Worm (Caenorhabditis elegans) whole organism, young adult: ENCODE data around the gene F20B10.3.
"Not testable (repeated sequence)": the region's sequence is repeated elsewhere in the genome, so short reads cannot be mapped to it uniquely, and the experiment has no call there.

ENCODE experiments used
- B0261.1 ChIP-seq: sonication (generic microtip); optimal IDR thresholded peaks from 2 replicates; lab custom pipeline; 2016; ENCODE audit warnings: mild to moderate bottlenecking, missing genetic modification characterization, moderate library complexity, missing compliant biosample characterization
- D2030.7 ChIP-seq: fragments of 200-800 bp; sonication (Bioruptor generic); IDR thresholded peaks from 2 replicates; pipeline ENCODE4 v1.3.6; 2022; ENCODE audit warnings: missing genetic modification reagents, missing genetic modification characterization, missing compliant biosample characterization
- F22D6.2 ChIP-seq: sonication (generic microtip); optimal IDR thresholded peaks from 2 replicates; lab custom pipeline; 2016; ENCODE audit warnings: mild to moderate bottlenecking, missing genetic modification characterization, missing compliant biosample characterization
- F57A8.1 ChIP-seq: fragments of 200-800 bp; sonication (Bioruptor generic); optimal IDR thresholded peaks from 2 replicates; lab custom pipeline; 2018; ENCODE audit warnings: mild to moderate bottlenecking, missing genetic modification characterization, moderate library complexity, missing compliant biosample characterization
- K11D2.4 ChIP-seq: fragments of 200-800 bp; sonication (Bioruptor generic); IDR thresholded peaks from 2 replicates; pipeline ENCODE4 v1.3.6; 2022; ENCODE audit warnings: missing genetic modification reagents, missing genetic modification characterization, missing compliant biosample characterization
- Y53G8AR.9 ChIP-seq: fragments of 200-800 bp; sonication (Bioruptor generic); conservative IDR thresholded peaks from 2 replicates; pipeline ENCODE4 v1.3.6; 2022; ENCODE audit warnings: missing genetic modification reagents, missing genetic modification characterization, missing compliant biosample characterization
- ccch-3 ChIP-seq: fragments of 200-800 bp; sonication (Bioruptor generic); optimal IDR thresholded peaks from 2 replicates; lab custom pipeline; 2018; ENCODE audit warnings: mild to moderate bottlenecking, missing genetic modification characterization, missing compliant biosample characterization
- ceh-100 ChIP-seq: fragments of 200-800 bp; sonication (Bioruptor generic); IDR thresholded peaks from 2 replicates; pipeline ENCODE4 v1.3.6; 2022; ENCODE audit warnings: missing genetic modification reagents, missing genetic modification characterization, missing compliant biosample characterization
- ceh-58 ChIP-seq: fragments of 200-800 bp; sonication (Bioruptor generic); IDR thresholded peaks from 2 replicates; pipeline ENCODE4 v1.3.6; 2022; ENCODE audit warnings: missing genetic modification characterization, missing compliant biosample characterization
- dox-1 ChIP-seq: fragments of 200-800 bp; sonication (Bioruptor generic); IDR thresholded peaks from 2 replicates; pipeline ENCODE4 v1.3.6; 2022; ENCODE audit warnings: missing genetic modification reagents, missing genetic modification characterization, missing compliant biosample characterization
- efl-1 ChIP-seq: fragments of 150-350 bp; optimal IDR thresholded peaks from 2 replicates; lab custom pipeline; 2014; ENCODE audit warnings: missing biosample characterization, missing genetic modification reagents, missing genetic modification characterization
- egl-18 ChIP-seq: fragments of 200-800 bp; sonication (Bioruptor generic); IDR thresholded peaks from 2 replicates; pipeline ENCODE4 v1.3.6; 2022; ENCODE audit warnings: missing genetic modification reagents, missing genetic modification characterization, missing compliant biosample characterization
- egl-44 ChIP-seq: fragments of 200-800 bp; sonication (Bioruptor generic); IDR thresholded peaks from 2 replicates; pipeline ENCODE4 v1.3.6; 2022; ENCODE audit warnings: missing genetic modification reagents, missing genetic modification characterization, missing compliant biosample characterization
- hlh-12 ChIP-seq: sonication (generic microtip); optimal IDR thresholded peaks from 2 replicates; lab custom pipeline; 2016; ENCODE audit warnings: missing genetic modification characterization, missing compliant biosample characterization
- hmg-1.2 ChIP-seq: fragments of 200-800 bp; sonication (Bioruptor generic); IDR thresholded peaks from 2 replicates; pipeline ENCODE4 v1.3.6; 2022; ENCODE audit warnings: missing genetic modification reagents, missing genetic modification characterization, missing compliant biosample characterization
- hmg-20 ChIP-seq: fragments of 200-800 bp; sonication (Bioruptor generic); IDR thresholded peaks from 2 replicates; pipeline ENCODE4 v1.3.6; 2022; ENCODE audit warnings: missing genetic modification reagents, missing genetic modification characterization, missing compliant biosample characterization
- lsl-1 ChIP-seq: fragments of 200-800 bp; sonication (Bioruptor generic); optimal IDR thresholded peaks from 2 replicates; lab custom pipeline; 2018; ENCODE audit warnings: mild to moderate bottlenecking, missing genetic modification characterization, moderate library complexity, missing compliant biosample characterization
- madf-3 ChIP-seq: fragments of 200-800 bp; sonication (Bioruptor generic); IDR thresholded peaks from 2 replicates; pipeline ENCODE4 v1.3.6; 2022; ENCODE audit warnings: missing genetic modification reagents, missing genetic modification characterization, missing compliant biosample characterization
- mel-28 ChIP-seq: sonication (generic microtip); optimal IDR thresholded peaks from 2 replicates; lab custom pipeline; 2016; ENCODE audit warnings: borderline replicate concordance, mild to moderate bottlenecking, missing genetic modification characterization, missing compliant biosample characterization
- nhr-120 ChIP-seq: fragments of 200-800 bp; sonication (Bioruptor generic); IDR thresholded peaks from 2 replicates; pipeline ENCODE4 v1.3.6; 2022; ENCODE audit warnings: missing genetic modification characterization, missing compliant biosample characterization
- nhr-80 ChIP-seq: sonication (generic microtip); optimal IDR thresholded peaks from 2 replicates; lab custom pipeline; 2016; ENCODE audit warnings: missing genetic modification characterization, missing compliant biosample characterization
- repo-1 ChIP-seq: sonication (generic microtip); optimal IDR thresholded peaks from 2 replicates; lab custom pipeline; 2017; ENCODE audit warnings: mild to moderate bottlenecking, missing genetic modification characterization, missing compliant biosample characterization
- rpc-1 ChIP-seq, 2 experiments: fragments of 150-350 bp in 1 of 2; sonication (generic microtip) in 1 of 2; optimal IDR thresholded peaks; 2 replicates each; lab custom pipeline; 2014 to 2018; ENCODE audit warnings: missing biosample characterization in 1 of 2, missing genetic modification characterization in 1 of 2, missing genetic modification reagents in 1 of 2, missing genotype in 1 of 2
- snpc-1.3 ChIP-seq: sonication (generic microtip); optimal IDR thresholded peaks from 2 replicates; lab custom pipeline; 2017; ENCODE audit warnings: missing genetic modification characterization, mild to moderate bottlenecking, missing compliant biosample characterization, antibody characterized with exemption, moderate library complexity, missing genotype, missing genetic modification reagents; ENCODE audit not compliant: insufficient read depth
- somi-1 ChIP-seq: fragments of 200-800 bp; sonication (Bioruptor generic); optimal IDR thresholded peaks from 2 replicates; lab custom pipeline; 2018; ENCODE audit warnings: mild to moderate bottlenecking, missing genetic modification characterization, missing compliant biosample characterization
- zfh-2 ChIP-seq: fragments of 200-800 bp; sonication (Bioruptor generic); conservative IDR thresholded peaks from 2 replicates; pipeline ENCODE4 v1.3.6; 2022; ENCODE audit warnings: missing genetic modification reagents, missing genetic modification characterization, missing compliant biosample characterization
- ztf-22 ChIP-seq: fragments of 200-800 bp; sonication (Bioruptor generic); optimal IDR thresholded peaks from 2 replicates; lab custom pipeline; 2018; ENCODE audit warnings: mild to moderate bottlenecking, missing genetic modification characterization, moderate library complexity, missing compliant biosample characterization
- ztf-3 ChIP-seq: fragments of 200-800 bp; sonication (Bioruptor generic); optimal IDR thresholded peaks from 2 replicates; lab custom pipeline; 2018; ENCODE audit warnings: mild to moderate bottlenecking, missing genetic modification characterization, missing compliant biosample characterization

F20B10.3 gene

DNA sequence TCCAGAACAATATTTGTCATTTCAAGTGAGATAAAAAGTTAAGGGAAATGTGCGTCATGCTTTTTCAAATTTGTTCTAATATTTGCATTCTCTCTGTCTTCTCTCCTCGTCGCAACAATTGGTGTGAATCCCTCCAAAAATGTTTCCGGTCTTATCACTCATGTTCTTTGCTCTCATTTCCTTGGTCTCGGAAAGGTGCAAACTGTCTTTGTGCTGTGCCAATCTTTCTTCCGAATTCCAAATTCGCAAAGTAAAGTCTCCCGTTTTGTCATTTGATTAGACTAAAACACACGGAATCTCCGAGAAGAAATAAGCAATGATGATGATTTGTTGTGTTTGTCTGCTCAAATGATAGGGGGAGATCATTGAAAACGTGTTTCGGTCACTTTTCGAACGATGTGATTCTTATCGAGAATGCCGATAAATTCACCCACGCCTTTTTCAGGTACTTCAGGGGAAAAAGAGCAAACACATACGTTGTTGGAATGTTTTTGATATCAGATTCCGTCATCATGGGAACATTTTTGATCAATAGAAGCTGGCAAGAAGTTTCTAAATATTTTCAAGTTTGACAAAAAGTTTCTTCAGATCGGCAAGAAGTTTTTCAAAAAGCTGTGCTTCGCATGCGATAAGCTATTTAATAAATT, 2.5 kb upstream of the F20B10.3 start:
- TF ChIP-seq snpc-1.3 (tag; lab: Kevin White, UChicago): no peak
- TF ChIP-seq nhr-80 (tag; lab: Kevin White, UChicago): peak; percentile 68

DNA sequence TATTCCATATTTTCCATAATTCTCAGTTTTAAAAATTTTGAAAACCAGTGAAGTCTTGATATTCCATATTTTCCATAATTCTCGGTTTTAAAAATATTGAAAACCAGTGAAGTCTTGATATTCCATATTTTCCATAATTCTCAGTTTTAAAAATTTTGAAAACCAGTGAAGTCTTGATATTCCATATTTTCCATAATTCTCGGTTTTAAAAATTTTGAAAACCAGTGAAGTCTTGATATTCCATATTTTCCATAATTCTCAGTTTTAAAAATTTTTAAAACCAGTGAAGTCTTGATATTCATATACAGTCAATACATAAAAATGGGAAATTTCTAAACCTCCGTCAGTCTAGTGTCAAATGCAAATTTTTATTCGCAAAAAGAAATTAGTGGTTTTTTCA, 2.4 kb downstream of the F20B10.3 start:
- 0 out of 2 replicates have a peak, but pooled peaks have one; percentile 24 for TF ChIP-seq madf-3 (GFP tag; lab: Robert Waterston, UW)

DNA sequence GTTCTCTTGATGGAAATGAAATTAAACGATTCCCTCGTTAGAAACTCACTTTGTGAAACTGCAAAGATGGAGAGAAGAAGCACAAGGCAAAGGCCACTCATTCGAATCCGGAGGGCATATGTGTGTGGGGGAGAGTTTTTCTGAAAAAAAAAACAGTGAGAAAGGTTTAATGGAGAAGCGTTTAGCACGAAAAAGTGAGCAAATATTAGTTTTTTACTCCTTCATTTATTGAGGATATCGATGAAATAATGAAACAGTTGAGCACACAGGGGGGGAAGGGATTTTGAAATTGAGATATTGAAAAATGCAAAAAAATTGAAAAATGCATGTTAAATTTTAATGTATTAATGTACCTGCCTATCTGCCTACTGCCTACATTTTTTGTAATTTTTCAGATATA, 10.2 kb downstream of the F20B10.3 start, which contains the start of gene nlr-1:
nlr-1 (minus strand) TSS at position 101 of the 400 bp plus-strand sequence.
- TF ChIP-seq ztf-22 (GFP tag; lab: Kevin White, UChicago); dox-1; D2030.7 (GFP tag; lab: Robert Waterston, UW): not testable (repeated sequence)

DNA sequence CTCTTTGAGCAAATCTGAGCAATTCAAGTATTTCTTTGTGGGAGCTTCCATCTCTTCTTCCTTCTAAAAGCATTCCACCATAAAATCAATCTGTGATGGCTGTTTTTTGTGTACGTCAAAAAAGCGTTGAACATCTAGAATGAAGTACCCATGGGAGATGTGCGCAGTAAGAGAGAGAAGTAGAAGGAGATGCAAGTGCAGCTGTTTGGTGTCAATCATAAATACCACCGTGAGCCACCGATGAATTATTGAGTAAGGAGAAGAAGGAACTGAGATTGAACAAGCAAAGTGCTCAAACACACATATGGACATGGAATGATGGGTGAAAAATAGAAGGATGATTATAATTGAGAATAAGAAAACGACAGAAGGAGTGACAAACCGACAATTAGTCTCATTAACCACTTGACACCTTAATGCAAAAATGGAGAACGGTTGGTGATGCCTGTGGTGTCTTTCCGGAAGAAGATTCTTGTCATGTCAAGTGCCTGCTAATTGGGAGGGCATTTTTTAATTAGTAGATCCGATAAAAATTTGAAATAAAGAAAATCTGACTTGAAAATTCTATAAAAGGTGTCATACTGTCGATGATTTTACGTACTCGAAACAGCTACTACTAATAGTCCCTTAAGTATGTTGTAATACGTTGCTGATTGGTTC, 24.2 kb downstream of the F20B10.3 start:
- TF ChIP-seq K11D2.4 (GFP tag; lab: Robert Waterston, UW): no peak
- no peak for TF ChIP-seq ceh-100 (GFP tag; lab: Robert Waterston, UW)
- TF ChIP-seq egl-44 (GFP tag; lab: Robert Waterston, UW): no peak
- TF ChIP-seq nhr-120 (GFP tag; lab: Robert Waterston, UW): no peak
- TF ChIP-seq hmg-1.2 (GFP tag; lab: Robert Waterston, UW): no peak
- TF ChIP-seq zfh-2 (GFP tag; lab: Robert Waterston, UW): no peak
- no peak for TF ChIP-seq B0261.1 (tag; lab: Kevin White, UChicago)
- TF ChIP-seq Y53G8AR.9: no peak
- TF ChIP-seq madf-3 (GFP tag; lab: Robert Waterston, UW): no peak
- TF ChIP-seq efl-1 (GFP tag; lab: Kevin White, UChicago): no peak
- TF ChIP-seq repo-1 (tag; lab: Kevin White, UChicago): no peak
- no peak for TF ChIP-seq ceh-58 (GFP tag; lab: Robert Waterston, UW)
- no peak for TF ChIP-seq D2030.7 (GFP tag; lab: Robert Waterston, UW)

DNA sequence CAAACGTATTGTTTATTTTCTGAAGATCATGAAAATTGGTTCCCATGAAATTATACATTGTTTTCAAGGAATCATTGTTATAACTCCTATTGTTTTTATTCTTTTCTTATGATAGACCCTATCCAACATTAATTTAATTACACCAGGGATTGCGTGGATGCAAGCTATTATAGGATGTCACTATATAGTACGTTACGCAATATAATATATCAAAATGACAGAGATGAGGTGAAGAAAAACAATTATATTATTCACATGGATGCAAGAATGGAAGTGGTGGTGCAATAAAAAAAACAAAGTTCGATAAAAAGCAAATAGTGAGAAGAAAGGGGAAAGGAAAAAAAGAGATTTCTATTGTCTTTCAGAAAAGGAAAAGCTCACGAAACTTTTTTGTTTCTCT, 25.3 kb downstream of the F20B10.3 start:
- no peak for TF ChIP-seq lsl-1 (GFP tag; lab: Kevin White, UChicago)
- no peak for TF ChIP-seq ccch-3 (GFP tag; lab: Kevin White, UChicago)
- no peak for TF ChIP-seq somi-1 (GFP tag; lab: Kevin White, UChicago)
- no peak for TF ChIP-seq ceh-100 (GFP tag; lab: Robert Waterston, UW)
- TF ChIP-seq hmg-20 (GFP tag; lab: Robert Waterston, UW): no peak
- no peak for TF ChIP-seq rpc-1 (optimal IDR thresholded peaks at IDR 0.05; lab: Kevin White, UChicago)
- no peak for TF ChIP-seq rpc-1 (tag; optimal IDR thresholded peaks at IDR 0.05; lab: Kevin White, UChicago)
- no peak for TF ChIP-seq ztf-22 (GFP tag; lab: Kevin White, UChicago)
- TF ChIP-seq F57A8.1 (GFP tag; lab: Kevin White, UChicago): no peak
- no peak for TF ChIP-seq F22D6.2 (tag; lab: Kevin White, UChicago)
- TF ChIP-seq mel-28 (tag; lab: Kevin White, UChicago): no peak
- no peak for TF ChIP-seq madf-3 (GFP tag; lab: Robert Waterston, UW)
- no peak for TF ChIP-seq egl-18 (GFP tag; lab: Robert Waterston, UW)
- no peak for TF ChIP-seq ztf-3
- TF ChIP-seq dox-1: no peak
- TF ChIP-seq hlh-12 (tag; lab: Kevin White, UChicago): no peak
